Fruit fly (Drosophila melanogaster): Measurements from ENCODE around the gene Cpr76Ba.

Cpr76Ba gene

dm6 chr3L:19560005-19560694, 42.0 kb upstream of the Cpr76Ba start:
- TF ChIP-seq kay (GFP tag; ENCODE audit: borderline replicate concordance) (no peak), toe (GFP tag; optimal IDR thresholded peaks at IDR 0.05) (no peak), Mnt (GFP tag; optimal IDR thresholded peaks at IDR 0.05) (no peak)

- TF ChIP-seq cnc (optimal IDR thresholded peaks at IDR 0.05) (no peak), Hr96 (GFP tag; optimal IDR thresholded peaks at IDR 0.05) (no peak), CG1620 (GFP tag; optimal IDR thresholded peaks at IDR 0.05) (no peak), CG5204 (GFP tag; optimal IDR thresholded peaks at IDR 0.05) (no peak), ovo (GFP tag; optimal IDR thresholded peaks at IDR 0.05) (no peak), CG11617 (GFP tag; optimal IDR thresholded peaks at IDR 0.05) (no peak), cic (GFP tag; optimal IDR thresholded peaks at IDR 0.05) (no peak), bab1 (GFP tag; optimal IDR thresholded peaks at IDR 0.05) (no peak), CG33017 (tag; optimal IDR thresholded peaks at IDR 0.05) (no peak), Mnt (GFP tag; optimal IDR thresholded peaks at IDR 0.05) (no peak), tj (GFP tag; optimal IDR thresholded peaks at IDR 0.05) (no peak), Clk (GFP tag; optimal IDR thresholded peaks at IDR 0.05) (no peak), CG7101 (tag; optimal IDR thresholded peaks at IDR 0.05) (no peak), toe (GFP tag; optimal IDR thresholded peaks at IDR 0.05) (no peak), CG12768 (GFP tag; optimal IDR thresholded peaks at IDR 0.05) (no peak), CG14711 (tag; optimal IDR thresholded peaks at IDR 0.05) (no peak), kay (GFP tag; ENCODE audit: borderline replicate concordance) (no peak), Crg-1 (GFP tag; optimal IDR thresholded peaks at IDR 0.05) (no peak), pad (GFP tag; optimal IDR thresholded peaks at IDR 0.05) (no peak)
Measured at dm6 chr3L:19559171-19559570, 41.0 kb upstream of the Cpr76Ba start.

- TF ChIP-seq bab1 (GFP tag; optimal IDR thresholded peaks at IDR 0.05) (no peak), kay (GFP tag; ENCODE audit: borderline replicate concordance) (no peak), CG14711 (tag; optimal IDR thresholded peaks at IDR 0.05) (no peak), CG33017 (tag; optimal IDR thresholded peaks at IDR 0.05) (no peak), cnc (optimal IDR thresholded peaks at IDR 0.05) (no peak), cic (GFP tag; optimal IDR thresholded peaks at IDR 0.05) (no peak), CG12768 (GFP tag; optimal IDR thresholded peaks at IDR 0.05) (no peak), CG1620 (GFP tag; optimal IDR thresholded peaks at IDR 0.05) (no peak), pad (GFP tag; optimal IDR thresholded peaks at IDR 0.05) (no peak), Clk (GFP tag; optimal IDR thresholded peaks at IDR 0.05) (no peak), CG7045 (GFP tag; optimal IDR thresholded peaks at IDR 0.05) (no peak), CG11617 (GFP tag; optimal IDR thresholded peaks at IDR 0.05) (no peak), Hr96 (GFP tag; optimal IDR thresholded peaks at IDR 0.05) (no peak), toe (GFP tag; optimal IDR thresholded peaks at IDR 0.05) (no peak), ovo (GFP tag; optimal IDR thresholded peaks at IDR 0.05) (no peak), tj (GFP tag; optimal IDR thresholded peaks at IDR 0.05) (no peak), CG5204 (GFP tag; optimal IDR thresholded peaks at IDR 0.05) (no peak), Crg-1 (GFP tag; optimal IDR thresholded peaks at IDR 0.05) (no peak), Mnt (GFP tag; optimal IDR thresholded peaks at IDR 0.05) (no peak)
Measured at dm6 chr3L:19558674-19559073, 40.5 kb upstream of the Cpr76Ba start.

dm6 chr3L:19557996-19558375, 39.9 kb upstream of the Cpr76Ba start:
- TF ChIP-seq CG7045 (GFP tag; optimal IDR thresholded peaks at IDR 0.05) (no peak), CG1620 (GFP tag; optimal IDR thresholded peaks at IDR 0.05) (no peak), cic (GFP tag; optimal IDR thresholded peaks at IDR 0.05) (no peak), pad (GFP tag; optimal IDR thresholded peaks at IDR 0.05) (no peak), CG33017 (tag; optimal IDR thresholded peaks at IDR 0.05) (no peak), Crg-1 (GFP tag; optimal IDR thresholded peaks at IDR 0.05) (no peak)

- TF ChIP-seq cnc (optimal IDR thresholded peaks at IDR 0.05): no peak
- no peak for TF ChIP-seq pad (GFP tag; optimal IDR thresholded peaks at IDR 0.05)
- no peak for TF ChIP-seq tj (GFP tag; optimal IDR thresholded peaks at IDR 0.05)
- TF ChIP-seq bab1 (GFP tag; optimal IDR thresholded peaks at IDR 0.05): no peak
- no peak for TF ChIP-seq Clk (GFP tag; optimal IDR thresholded peaks at IDR 0.05)
- TF ChIP-seq cic (GFP tag; optimal IDR thresholded peaks at IDR 0.05): no peak
- no peak for TF ChIP-seq CG14711 (tag; optimal IDR thresholded peaks at IDR 0.05)
- TF ChIP-seq kay (GFP tag; ENCODE audit: borderline replicate concordance): no peak
- no peak for TF ChIP-seq CG1620 (GFP tag; optimal IDR thresholded peaks at IDR 0.05)
- no peak for TF ChIP-seq CG33017 (tag; optimal IDR thresholded peaks at IDR 0.05)
- TF ChIP-seq CG11617 (GFP tag; optimal IDR thresholded peaks at IDR 0.05): no peak
- no peak for TF ChIP-seq CG7045 (GFP tag; optimal IDR thresholded peaks at IDR 0.05)
Measured at dm6 chr3L:19557197-19557995, 39.3 kb upstream of the Cpr76Ba start.

dm6 chr3L:19556738-19557137, 38.6 kb upstream of the Cpr76Ba start:
- no peak for TF ChIP-seq cic (GFP tag; optimal IDR thresholded peaks at IDR 0.05)
